Worm (Caenorhabditis elegans) whole organism, L2 larva: ENCODE data around the gene H40L08.7.
A peak's percentile ranks its signal among the peaks of the same experiment; 100 is the strongest.

Experiments
- F13H6.1 ChIP-seq: sonication (generic microtip); optimal IDR thresholded peaks from 2 replicates; lab custom pipeline; 2016; ENCODE audit warnings: missing genetic modification characterization, missing compliant biosample characterization
- Y55F3AM.14 ChIP-seq: fragments of 200-800 bp; sonication (Bioruptor generic); optimal IDR thresholded peaks from 2 replicates; lab custom pipeline; 2018; ENCODE audit warnings: mild to moderate bottlenecking, missing genetic modification characterization, missing compliant biosample characterization
- blmp-1 ChIP-seq: sonication (generic microtip); optimal IDR thresholded peaks from 2 replicates; lab custom pipeline; 2017; ENCODE audit warnings: missing genetic modification characterization, mild to moderate bottlenecking, missing compliant biosample characterization, antibody characterized with exemption, moderate library complexity; ENCODE audit not compliant: insufficient read depth
- fos-1 ChIP-seq: fragments of 150-350 bp; optimal IDR thresholded peaks from 2 replicates; lab custom pipeline; 2014; ENCODE audit warnings: missing biosample characterization, missing genetic modification characterization
- lin-13 ChIP-seq: fragments of 150-350 bp; optimal IDR thresholded peaks from 2 replicates; lab custom pipeline; 2014; ENCODE audit warnings: missing biosample characterization, missing genetic modification reagents, missing genetic modification characterization
- lsy-2 ChIP-seq, 2 experiments: fragments of 150-350 bp in 1 of 2; sonication (generic microtip) in 1 of 2; optimal IDR thresholded peaks; 2 replicates each; lab custom pipeline; 2014 to 2017; ENCODE audit warnings: missing biosample characterization in 2 of 2, missing genetic modification characterization in 2 of 2
- mdl-1 ChIP-seq, 2 experiments: fragments of 150-350 bp in 1 of 2; sonication (generic microtip) in 1 of 2; optimal IDR thresholded peaks; 2 replicates each; lab custom pipeline; 2017; ENCODE audit warnings: missing biosample characterization in 2 of 2, missing genetic modification characterization in 2 of 2
- nhr-12 ChIP-seq: fragments of 150-350 bp; optimal IDR thresholded peaks from 2 replicates; lab custom pipeline; 2014; ENCODE audit warnings: missing biosample characterization, missing genetic modification characterization
- nhr-129 ChIP-seq: fragments of 150-350 bp; optimal IDR thresholded peaks from 2 replicates; lab custom pipeline; 2014; ENCODE audit warnings: missing biosample characterization, missing genetic modification characterization
- nhr-6 ChIP-seq: fragments of 150-350 bp; optimal IDR thresholded peaks from 2 replicates; lab custom pipeline; 2014; ENCODE audit warnings: missing biosample characterization, missing genetic modification characterization
- skn-1 ChIP-seq: sonication (generic microtip); optimal IDR thresholded peaks from 2 replicates; lab custom pipeline; 2017; ENCODE audit warnings: missing biosample characterization, missing genetic modification characterization
- snpc-4 ChIP-seq: fragments of 150-350 bp; optimal IDR thresholded peaks from 2 replicates; lab custom pipeline; 2014; ENCODE audit warnings: missing biosample characterization, missing genetic modification characterization
- unc-62 ChIP-seq: fragments of 150-350 bp; optimal IDR thresholded peaks from 2 replicates; lab custom pipeline; 2014; ENCODE audit warnings: missing biosample characterization, missing genetic modification reagents, missing genetic modification characterization
- ztf-4 ChIP-seq: fragments of 150-350 bp; optimal IDR thresholded peaks from 2 replicates; lab custom pipeline; 2014; ENCODE audit warnings: missing biosample characterization, missing genetic modification characterization

DNA sequence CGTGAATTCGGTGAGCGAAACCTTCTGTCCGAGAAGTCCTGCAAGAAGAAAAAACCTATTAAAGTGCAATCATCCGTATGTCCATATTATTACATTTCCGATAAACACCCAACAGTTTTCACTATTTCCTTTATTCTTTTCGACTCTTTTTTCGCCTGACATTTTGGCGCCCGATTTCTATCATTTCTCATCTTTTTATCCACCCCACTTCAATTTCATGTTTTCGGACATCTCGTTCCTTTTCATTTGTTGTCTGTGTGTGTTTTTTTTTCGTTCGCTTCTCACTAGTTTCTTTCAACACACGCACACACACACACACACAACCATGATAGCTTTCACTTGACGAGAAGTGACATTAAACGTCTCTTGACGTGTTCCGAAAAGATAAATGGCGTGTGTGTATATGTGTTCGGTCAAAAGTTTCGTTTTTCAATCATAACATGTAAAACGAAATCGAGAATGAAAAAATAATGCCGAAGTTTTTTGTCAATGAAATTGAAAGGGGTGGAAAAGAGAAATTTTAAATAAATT is 27.5 kb upstream of the H40L08.7 start:
- TF ChIP-seq nhr-12 (no peak), mdl-1 (tag; optimal IDR thresholded peaks at IDR 0.05; lab: Kevin White, UChicago) (no peak), nhr-129 (tag; lab: Kevin White, UChicago) (no peak), lsy-2 (tag; optimal IDR thresholded peaks at IDR 0.05; lab: Kevin White, UChicago) (no peak), F13H6.1 (tag; lab: Kevin White, UChicago) (no peak), snpc-4 (tag; lab: Kevin White, UChicago) (no peak), blmp-1 (peak; percentile 89), lin-13 (GFP tag; lab: Kevin White, UChicago) (no peak), nhr-6 (tag; lab: Kevin White, UChicago) (no peak), skn-1 (tag; lab: Kevin White, UChicago) (no peak), ztf-4 (tag; lab: Kevin White, UChicago) (no peak), unc-62 (GFP tag; lab: Kevin White, UChicago) (no peak), Y55F3AM.14 (no peak), fos-1 (no peak)
